Worm (Caenorhabditis elegans) whole organism, L1 larva: ENCODE measurements around the gene pals-24.

Source experiments
- C04F5.9 ChIP-seq: sonication (generic microtip); optimal IDR thresholded peaks from 2 replicates; lab custom pipeline; 2016; ENCODE audit warnings: missing genetic modification characterization, missing compliant biosample characterization
- C34B4.2 ChIP-seq: sonication (generic microtip); optimal IDR thresholded peaks from 2 replicates; lab custom pipeline; 2017; ENCODE audit warnings: mild to moderate bottlenecking, missing genetic modification characterization, missing compliant biosample characterization
- Y116A8C.19 ChIP-seq: sonication (generic microtip); optimal IDR thresholded peaks from 2 replicates; lab custom pipeline; 2016; ENCODE audit warnings: missing compliant biosample characterization, missing genetic modification characterization, borderline replicate concordance
- aly-2 ChIP-seq: fragments of 150-350 bp; optimal IDR thresholded peaks from 2 replicates; lab custom pipeline; 2014; ENCODE audit warnings: missing biosample characterization, missing genetic modification characterization
- ama-1 ChIP-seq: fragments of 150-350 bp; optimal IDR thresholded peaks from 2 replicates; lab custom pipeline; 2014
- blmp-1 ChIP-seq: fragments of 150-350 bp; optimal IDR thresholded peaks from 2 replicates; lab custom pipeline; 2014; ENCODE audit warnings: missing biosample characterization, missing genetic modification characterization
- ceh-63 ChIP-seq: fragments of 200-800 bp; sonication (Bioruptor generic); optimal IDR thresholded peaks from 2 replicates; lab custom pipeline; 2018; ENCODE audit warnings: mild to moderate bottlenecking, missing genetic modification characterization, missing compliant biosample characterization
- ceh-82 ChIP-seq, 3 experiments: fragments of 150-350 bp in 1 of 3; sonication (generic microtip) in 2 of 3; optimal IDR thresholded peaks; 2 replicates each; lab custom pipeline; 2014 to 2017; ENCODE audit warnings: missing biosample characterization in 3 of 3, missing genetic modification characterization in 3 of 3
- ceh-88 ChIP-seq: fragments of 200-800 bp; sonication (Bioruptor generic); IDR thresholded peaks from 2 replicates; pipeline ENCODE4 v1.3.6; 2022; ENCODE audit warnings: missing genetic modification characterization, missing compliant biosample characterization
- ceh-90 ChIP-seq: sonication (generic microtip); optimal IDR thresholded peaks from 2 replicates; lab custom pipeline; 2016; ENCODE audit warnings: missing genetic modification characterization, missing compliant biosample characterization
- dpl-1 ChIP-seq, 3 experiments: fragments of 150-350 bp in 2 of 3; sonication (generic microtip) in 1 of 3; optimal IDR thresholded peaks; 2 replicates each; lab custom pipeline; 2014 to 2017; ENCODE audit warnings: missing biosample characterization in 3 of 3, missing genetic modification characterization in 3 of 3, missing genetic modification reagents in 3 of 3
- efl-1 ChIP-seq, 4 experiments: fragments of 150-350 bp; optimal IDR thresholded peaks in 3 of 4; peaks in 1 of 4; 1 replicate in 1 of 4; 2 replicates in 3 of 4; lab custom pipeline; 2014; ENCODE audit warnings: missing biosample characterization in 2 of 4, missing genetic modification characterization in 2 of 4, missing genetic modification reagents in 2 of 4
- egl-27 ChIP-seq, 2 experiments: fragments of 150-350 bp in 1 of 2; sonication (generic microtip); optimal IDR thresholded peaks; 3 replicates each; lab custom pipeline; 2017 to 2018; ENCODE audit warnings: missing biosample characterization in 2 of 2, missing genetic modification characterization in 2 of 2, missing genetic modification reagents in 2 of 2
- elt-2 ChIP-seq: sonication (generic microtip); optimal IDR thresholded peaks from 2 replicates; lab custom pipeline; 2016; ENCODE audit warnings: missing genetic modification characterization, mild to moderate bottlenecking, inconsistent platforms, missing compliant biosample characterization, missing genetic modification reagents
- elt-3 ChIP-seq, 6 experiments: fragments of 150-350 bp in 1 of 6; sonication (generic microtip); optimal IDR thresholded peaks; 2 replicates each; lab custom pipeline; 2017 to 2018; ENCODE audit warnings: missing biosample characterization in 6 of 6, missing genetic modification characterization in 6 of 6, inconsistent platforms in 1 of 6
- ets-5 ChIP-seq: fragments of 200-800 bp; sonication (Bioruptor generic); IDR thresholded peaks from 2 replicates; pipeline ENCODE4 v1.3.6; 2022; ENCODE audit warnings: missing genetic modification characterization, missing compliant biosample characterization
- fkh-4 ChIP-seq: sonication (generic microtip); optimal IDR thresholded peaks from 2 replicates; lab custom pipeline; 2016; ENCODE audit warnings: missing compliant biosample characterization, missing genetic modification characterization, borderline replicate concordance
- fkh-8 ChIP-seq: sonication (generic microtip); optimal IDR thresholded peaks from 2 replicates; lab custom pipeline; 2016; ENCODE audit warnings: mild to moderate bottlenecking, missing genetic modification characterization, missing compliant biosample characterization
- hlh-17 ChIP-seq: fragments of 200-800 bp; sonication (Bioruptor generic); optimal IDR thresholded peaks from 2 replicates; lab custom pipeline; 2018; ENCODE audit warnings: missing genetic modification characterization, mild to moderate bottlenecking, missing compliant biosample characterization, moderate library complexity, borderline replicate concordance
- isw-1 ChIP-seq: fragments of 200-800 bp; sonication (Bioruptor generic); IDR thresholded peaks from 2 replicates; pipeline ENCODE4 v1.3.6; 2022; ENCODE audit warnings: missing genetic modification characterization, missing compliant biosample characterization
- jun-1 ChIP-seq: fragments of 150-350 bp; optimal IDR thresholded peaks from 2 replicates; lab custom pipeline; 2014; ENCODE audit warnings: missing biosample characterization, missing genetic modification reagents, missing genetic modification characterization
- lin-13 ChIP-seq: fragments of 150-350 bp; optimal IDR thresholded peaks from 2 replicates; lab custom pipeline; 2014; ENCODE audit warnings: missing biosample characterization, missing genetic modification reagents, missing genetic modification characterization
- lin-14 ChIP-seq: fragments of 200-800 bp; sonication (Bioruptor generic); optimal IDR thresholded peaks from 2 replicates; lab custom pipeline; 2018; ENCODE audit warnings: mild to moderate bottlenecking, missing genetic modification characterization, moderate library complexity, missing compliant biosample characterization
- lin-35 ChIP-seq, 2 experiments: fragments of 150-350 bp; optimal IDR thresholded peaks; 2 replicates each; lab custom pipeline; 2014; ENCODE audit warnings: missing biosample characterization in 2 of 2, missing genetic modification characterization in 2 of 2, missing genetic modification reagents in 2 of 2
- lin-39 ChIP-seq: fragments of 150-350 bp; optimal IDR thresholded peaks from 2 replicates; lab custom pipeline; 2014; ENCODE audit warnings: missing biosample characterization, missing genetic modification reagents, missing genetic modification characterization
- lir-3 ChIP-seq: sonication (generic microtip); optimal IDR thresholded peaks from 2 replicates; lab custom pipeline; 2016; ENCODE audit warnings: mild to moderate bottlenecking, missing genetic modification characterization, moderate library complexity, missing compliant biosample characterization; ENCODE audit not compliant: poor library complexity
- lsy-2 ChIP-seq, 2 experiments: fragments of 150-350 bp; optimal IDR thresholded peaks; 2 replicates each; lab custom pipeline; 2014; ENCODE audit warnings: missing biosample characterization in 2 of 2, missing genetic modification characterization in 2 of 2
- mab-9 ChIP-seq: fragments of 200-800 bp; sonication (Bioruptor generic); IDR thresholded peaks from 2 replicates; pipeline ENCODE4 v1.3.6; 2022; ENCODE audit warnings: missing genetic modification reagents, missing genetic modification characterization, missing compliant biosample characterization
- mdl-1 ChIP-seq, 2 experiments: fragments of 150-350 bp; optimal IDR thresholded peaks; 2 replicates each; lab custom pipeline; 2014 to 2017; ENCODE audit warnings: missing biosample characterization in 2 of 2, missing genetic modification characterization in 2 of 2, inconsistent platforms in 1 of 2
- mef-2 ChIP-seq: fragments of 150-350 bp; optimal IDR thresholded peaks from 2 replicates; lab custom pipeline; 2014; ENCODE audit warnings: missing biosample characterization, missing genetic modification characterization
- nhr-11 ChIP-seq: fragments of 150-350 bp; optimal IDR thresholded peaks from 2 replicates; lab custom pipeline; 2014; ENCODE audit warnings: missing biosample characterization, missing genetic modification characterization
- nhr-12 ChIP-seq: sonication (generic microtip); optimal IDR thresholded peaks from 2 replicates; lab custom pipeline; 2017; ENCODE audit warnings: missing biosample characterization, missing genetic modification characterization
- nhr-20 ChIP-seq: sonication (generic microtip); optimal IDR thresholded peaks from 2 replicates; lab custom pipeline; 2016; ENCODE audit warnings: mild to moderate bottlenecking, missing genetic modification characterization, missing compliant biosample characterization
- nhr-28 ChIP-seq: fragments of 150-350 bp; optimal IDR thresholded peaks from 2 replicates; lab custom pipeline; 2014; ENCODE audit warnings: missing biosample characterization, missing genetic modification characterization
- nhr-47 ChIP-seq: sonication (generic microtip); optimal IDR thresholded peaks from 2 replicates; lab custom pipeline; 2016; ENCODE audit warnings: mild to moderate bottlenecking, missing genetic modification characterization, moderate library complexity, missing compliant biosample characterization
- nhr-84 ChIP-seq: sonication (generic microtip); optimal IDR thresholded peaks from 2 replicates; lab custom pipeline; 2017; ENCODE audit warnings: missing biosample characterization, missing genetic modification characterization
- pax-3 ChIP-seq: fragments of 200-800 bp; sonication (Bioruptor generic); optimal IDR thresholded peaks from 2 replicates; lab custom pipeline; 2018; ENCODE audit warnings: mild to moderate bottlenecking, missing genetic modification characterization, moderate library complexity, missing compliant biosample characterization
- snu-23 ChIP-seq: sonication (generic microtip); optimal IDR thresholded peaks from 2 replicates; lab custom pipeline; 2016; ENCODE audit warnings: missing genetic modification characterization, missing compliant biosample characterization
- sptf-1 ChIP-seq: fragments of 150-350 bp; optimal IDR thresholded peaks from 2 replicates; lab custom pipeline; 2014; ENCODE audit warnings: missing biosample characterization, missing genetic modification characterization
- sup-37 ChIP-seq: fragments of 200-800 bp; sonication (Bioruptor generic); optimal IDR thresholded peaks from 2 replicates; lab custom pipeline; 2018; ENCODE audit warnings: mild to moderate bottlenecking, missing genetic modification characterization, missing compliant biosample characterization
- swsn-7 ChIP-seq: sonication (generic microtip); optimal IDR thresholded peaks from 2 replicates; lab custom pipeline; 2016; ENCODE audit warnings: missing genetic modification characterization, missing compliant biosample characterization
- tbx-2 ChIP-seq: sonication (generic microtip); optimal IDR thresholded peaks from 2 replicates; lab custom pipeline; 2016; ENCODE audit warnings: missing genetic modification characterization, missing compliant biosample characterization
- tlp-1 ChIP-seq: fragments of 150-350 bp; optimal IDR thresholded peaks from 2 replicates; lab custom pipeline; 2014; ENCODE audit warnings: missing biosample characterization, missing genetic modification characterization
- unc-98 ChIP-seq: fragments of 200-800 bp; sonication (Bioruptor generic); IDR thresholded peaks from 2 replicates; pipeline ENCODE4 v1.3.6; 2022; ENCODE audit warnings: missing genetic modification characterization, missing compliant biosample characterization
- vab-15 ChIP-seq: sonication (generic microtip); optimal IDR thresholded peaks from 2 replicates; lab custom pipeline; 2017; ENCODE audit warnings: missing genotype, mild to moderate bottlenecking, missing genetic modification characterization, missing compliant biosample characterization
- xbp-1 ChIP-seq: sonication (generic microtip); optimal IDR thresholded peaks from 2 replicates; lab custom pipeline; 2016; ENCODE audit warnings: missing genetic modification characterization, missing compliant biosample characterization
- zip-4 ChIP-seq: fragments of 200-800 bp; sonication (Bioruptor generic); optimal IDR thresholded peaks from 2 replicates; lab custom pipeline; 2018; ENCODE audit warnings: mild to moderate bottlenecking, missing genetic modification characterization, moderate library complexity, missing compliant biosample characterization
- ztf-11 ChIP-seq, 2 experiments: sonication (generic microtip); optimal IDR thresholded peaks; 2 replicates each; lab custom pipeline; 2016 to 2017; ENCODE audit warnings: missing genetic modification characterization in 2 of 2, missing biosample characterization in 1 of 2, missing compliant biosample characterization in 1 of 2
- ztf-4 ChIP-seq: fragments of 150-350 bp; optimal IDR thresholded peaks from 2 replicates; lab custom pipeline; 2014; ENCODE audit warnings: missing biosample characterization, missing genetic modification characterization

Gene pals-24

ce11 chrIII:94759-95330 is 25.4 kb upstream of the pals-24 start, which contains the start of gene pat-4 (continued):
- TF ChIP-seq tlp-1 (tag; lab: Kevin White, UChicago) = no peak
- TF ChIP-seq ceh-90 (tag; lab: Kevin White, UChicago) = no peak
- peak; percentile 23 for TF ChIP-seq tbx-2
- no peak for TF ChIP-seq lin-13 (GFP tag; lab: Kevin White, UChicago)
- no peak for TF ChIP-seq ets-5 (GFP tag; lab: Robert Waterston, UW)

- no peak for TF ChIP-seq ztf-4 (tag; lab: Kevin White, UChicago)
- TF ChIP-seq lin-14 = peak; percentile 64
- TF ChIP-seq aly-2 (tag; lab: Kevin White, UChicago) = no peak
- TF ChIP-seq hlh-17 (GFP tag; lab: Kevin White, UChicago) = no peak
- no peak for TF ChIP-seq egl-27 (tag; optimal IDR thresholded peaks at IDR 0.05; lab: Kevin White, UChicago)
- TF ChIP-seq lsy-2 (tag; optimal IDR thresholded peaks at IDR 0.05; lab: Kevin White, UChicago) = peak; percentile 48 to 49
- no peak for TF ChIP-seq ztf-11 (tag; optimal IDR thresholded peaks at IDR 0.05; lab: Kevin White, UChicago)
- no peak for TF ChIP-seq sup-37 (GFP tag; lab: Kevin White, UChicago)
- no peak for TF ChIP-seq Y116A8C.19
- peak; percentile 64 to 79 for TF ChIP-seq efl-1 (optimal IDR thresholded peaks at IDR 0.05; lab: Kevin White, UChicago)
- TF ChIP-seq efl-1 (GFP tag; optimal IDR thresholded peaks at IDR 0.05 in 1 of 2; lab: Kevin White, UChicago) = peak in 1 of 2 experiments; percentile 94
- peak; percentile 10 for TF ChIP-seq nhr-11
- no peak for TF ChIP-seq elt-2
- TF ChIP-seq nhr-28 = no peak
- TF ChIP-seq unc-98 (GFP tag; lab: Robert Waterston, UW) = no peak
- TF ChIP-seq mef-2 (tag; lab: Kevin White, UChicago) = no peak
- no peak for TF ChIP-seq vab-15 (tag; lab: Kevin White, UChicago)
- no peak for TF ChIP-seq elt-3 (tag; optimal IDR thresholded peaks at IDR 0.05; lab: Kevin White, UChicago)
- no peak for TF ChIP-seq nhr-84 (tag; lab: Kevin White, UChicago)
- no peak for TF ChIP-seq nhr-12 (tag; lab: Kevin White, UChicago)
- no peak for TF ChIP-seq zip-4 (GFP tag; lab: Kevin White, UChicago)
- TF ChIP-seq ets-5 (GFP tag; lab: Robert Waterston, UW) = no peak
- peak; percentile 48 for TF ChIP-seq lin-39 (tag; lab: Kevin White, UChicago)
- no peak for TF ChIP-seq fkh-4
- TF ChIP-seq ceh-63 = no peak
- TF ChIP-seq swsn-7 (tag; lab: Kevin White, UChicago) = peak; percentile 50
- TF ChIP-seq fkh-8 (tag; lab: Kevin White, UChicago) = no peak
- TF ChIP-seq ceh-82 (tag; optimal IDR thresholded peaks at IDR 0.05; lab: Kevin White, UChicago) = peak in 1 of 3 experiments; percentile 56
- TF ChIP-seq mab-9 (GFP tag; lab: Robert Waterston, UW) = no peak
- no peak for TF ChIP-seq C04F5.9 (tag; lab: Kevin White, UChicago)
- TF ChIP-seq isw-1 = peak; percentile 19; the same call in 1 of the 2 replicates
- TF ChIP-seq xbp-1 (tag; lab: Kevin White, UChicago) = peak; percentile 4
- peak; percentile 7 for TF ChIP-seq nhr-20 (tag; lab: Kevin White, UChicago)
- TF ChIP-seq lin-35 (GFP tag; optimal IDR thresholded peaks at IDR 0.05; lab: Kevin White, UChicago) = peak; percentile 19 to 30
- TF ChIP-seq tbx-2 = peak; percentile 62
- peak; percentile 72 for TF ChIP-seq snu-23 (GFP tag; lab: Kevin White, UChicago)
- TF ChIP-seq ama-1 (lab: Kevin White, UChicago) = no peak
- peak; percentile 18 for TF ChIP-seq blmp-1 (tag; lab: Kevin White, UChicago)
- TF ChIP-seq sptf-1 (tag; lab: Kevin White, UChicago) = no peak
- peak; percentile 52 for TF ChIP-seq nhr-47 (tag; lab: Kevin White, UChicago)
- TF ChIP-seq pax-3 = no peak
- no peak for TF ChIP-seq mdl-1 (tag; optimal IDR thresholded peaks at IDR 0.05; lab: Kevin White, UChicago)
- no peak for TF ChIP-seq lir-3 (tag; lab: Kevin White, UChicago)
- peak in 1 of 3 experiments; percentile 15 for TF ChIP-seq dpl-1 (GFP tag; optimal IDR thresholded peaks at IDR 0.05; lab: Kevin White, UChicago)
- no peak for TF ChIP-seq C34B4.2 (tag; lab: Kevin White, UChicago)
- TF ChIP-seq ceh-88 = no peak
- no peak for TF ChIP-seq jun-1 (tag; lab: Kevin White, UChicago)
Measured at ce11 chrIII:96196-96595, 24.0 kb upstream of the pals-24 start.
